Worm (Caenorhabditis elegans) whole organism, L2 larva: ENCODE results near the gene dpm-3.

Source experiments
- C34F6.9 ChIP-seq: fragments of 150-350 bp; optimal IDR thresholded peaks from 2 replicates; lab custom pipeline; 2014; ENCODE audit warnings: missing biosample characterization, missing genetic modification characterization
- F13H6.1 ChIP-seq: sonication (generic microtip); optimal IDR thresholded peaks from 2 replicates; lab custom pipeline; 2016; ENCODE audit warnings: missing genetic modification characterization, missing compliant biosample characterization
- R02D3.7 ChIP-seq: fragments of 150-350 bp; optimal IDR thresholded peaks from 2 replicates; lab custom pipeline; 2014; ENCODE audit warnings: missing biosample characterization, missing genetic modification characterization
- Y55F3AM.14 ChIP-seq: fragments of 200-800 bp; sonication (Bioruptor generic); optimal IDR thresholded peaks from 2 replicates; lab custom pipeline; 2018; ENCODE audit warnings: mild to moderate bottlenecking, missing genetic modification characterization, missing compliant biosample characterization
- ZK546.5 ChIP-seq: sonication (generic microtip); optimal IDR thresholded peaks from 2 replicates; lab custom pipeline; 2017; ENCODE audit warnings: missing biosample characterization, missing genetic modification characterization
- alr-1 ChIP-seq: fragments of 150-350 bp; optimal IDR thresholded peaks from 2 replicates; lab custom pipeline; 2014; ENCODE audit warnings: missing biosample characterization, missing genetic modification characterization
- aly-2 ChIP-seq: fragments of 150-350 bp; optimal IDR thresholded peaks from 2 replicates; lab custom pipeline; 2014; ENCODE audit warnings: missing biosample characterization, missing genetic modification characterization
- ama-1 ChIP-seq: fragments of 150-350 bp; optimal IDR thresholded peaks from 2 replicates; lab custom pipeline; 2018; ENCODE audit warnings: inconsistent platforms
- blmp-1 ChIP-seq: sonication (generic microtip); optimal IDR thresholded peaks from 2 replicates; lab custom pipeline; 2017; ENCODE audit warnings: missing genetic modification characterization, mild to moderate bottlenecking, missing compliant biosample characterization, antibody characterized with exemption, moderate library complexity; ENCODE audit not compliant: insufficient read depth
- ceh-16 ChIP-seq: fragments of 150-350 bp; optimal IDR thresholded peaks from 2 replicates; lab custom pipeline; 2014; ENCODE audit warnings: missing biosample characterization, missing genetic modification characterization
- ceh-82 ChIP-seq: fragments of 150-350 bp; optimal IDR thresholded peaks from 2 replicates; lab custom pipeline; 2014; ENCODE audit warnings: missing biosample characterization, missing genetic modification characterization
- crh-2 ChIP-seq: sonication (generic microtip); optimal IDR thresholded peaks from 2 replicates; lab custom pipeline; 2017; ENCODE audit warnings: missing biosample characterization, missing genetic modification characterization
- dmd-4 ChIP-seq: sonication (generic microtip); optimal IDR thresholded peaks from 2 replicates; lab custom pipeline; 2017; ENCODE audit warnings: missing biosample characterization, missing genetic modification characterization
- egl-27 ChIP-seq: sonication (generic microtip); optimal IDR thresholded peaks from 3 replicates; lab custom pipeline; 2017; ENCODE audit warnings: missing biosample characterization, missing genetic modification reagents, missing genetic modification characterization
- elt-1 ChIP-seq: fragments of 150-350 bp; optimal IDR thresholded peaks from 2 replicates; lab custom pipeline; 2014; ENCODE audit warnings: missing biosample characterization, missing genetic modification characterization
- elt-3 ChIP-seq: sonication (generic microtip); optimal IDR thresholded peaks from 2 replicates; lab custom pipeline; 2017; ENCODE audit warnings: missing biosample characterization, missing genetic modification characterization
- fos-1 ChIP-seq: fragments of 150-350 bp; optimal IDR thresholded peaks from 2 replicates; lab custom pipeline; 2014; ENCODE audit warnings: missing biosample characterization, missing genetic modification characterization
- gmeb-1 ChIP-seq: fragments of 150-350 bp; optimal IDR thresholded peaks from 2 replicates; lab custom pipeline; 2014; ENCODE audit warnings: missing biosample characterization, missing genetic modification characterization
- lin-11 ChIP-seq: fragments of 150-350 bp; sonication (generic microtip); optimal IDR thresholded peaks from 2 replicates; lab custom pipeline; 2014; ENCODE audit warnings: missing biosample characterization, missing genetic modification characterization, inconsistent platforms, mixed read lengths
- lin-13 ChIP-seq: fragments of 150-350 bp; optimal IDR thresholded peaks from 2 replicates; lab custom pipeline; 2014; ENCODE audit warnings: missing biosample characterization, missing genetic modification reagents, missing genetic modification characterization
- lin-39 ChIP-seq: fragments of 150-350 bp; optimal IDR thresholded peaks from 2 replicates; lab custom pipeline; 2014; ENCODE audit warnings: missing biosample characterization, missing genetic modification reagents, missing genetic modification characterization
- lsy-2 ChIP-seq, 2 experiments: fragments of 150-350 bp in 1 of 2; sonication (generic microtip) in 1 of 2; optimal IDR thresholded peaks; 2 replicates each; lab custom pipeline; 2014 to 2017; ENCODE audit warnings: missing biosample characterization in 2 of 2, missing genetic modification characterization in 2 of 2
- mab-5 ChIP-seq: fragments of 150-350 bp; optimal IDR thresholded peaks from 2 replicates; lab custom pipeline; 2014; ENCODE audit warnings: missing biosample characterization, missing genetic modification characterization
- mbf-1 ChIP-seq: sonication (generic microtip); optimal IDR thresholded peaks from 2 replicates; lab custom pipeline; 2017; ENCODE audit warnings: missing biosample characterization, missing genetic modification characterization
- mdl-1 ChIP-seq, 2 experiments: fragments of 150-350 bp in 1 of 2; sonication (generic microtip) in 1 of 2; optimal IDR thresholded peaks; 2 replicates each; lab custom pipeline; 2017; ENCODE audit warnings: missing biosample characterization in 2 of 2, missing genetic modification characterization in 2 of 2
- nhr-10 ChIP-seq: sonication (generic microtip); optimal IDR thresholded peaks from 2 replicates; lab custom pipeline; 2017; ENCODE audit warnings: missing biosample characterization, missing genetic modification characterization
- nhr-11 ChIP-seq: fragments of 150-350 bp; optimal IDR thresholded peaks from 2 replicates; lab custom pipeline; 2014; ENCODE audit warnings: missing biosample characterization, missing genetic modification characterization
- nhr-12 ChIP-seq: fragments of 150-350 bp; optimal IDR thresholded peaks from 2 replicates; lab custom pipeline; 2014; ENCODE audit warnings: missing biosample characterization, missing genetic modification characterization
- nhr-129 ChIP-seq: fragments of 150-350 bp; optimal IDR thresholded peaks from 2 replicates; lab custom pipeline; 2014; ENCODE audit warnings: missing biosample characterization, missing genetic modification characterization
- nhr-21 ChIP-seq: fragments of 150-350 bp; optimal IDR thresholded peaks from 2 replicates; lab custom pipeline; 2014; ENCODE audit warnings: missing biosample characterization, missing genetic modification characterization
- nhr-23 ChIP-seq: fragments of 150-350 bp; optimal IDR thresholded peaks from 2 replicates; lab custom pipeline; 2014; ENCODE audit warnings: missing biosample characterization, missing genetic modification reagents, missing genetic modification characterization
- nhr-237 ChIP-seq: fragments of 150-350 bp; optimal IDR thresholded peaks from 2 replicates; lab custom pipeline; 2014; ENCODE audit warnings: missing biosample characterization, missing genetic modification characterization
- nhr-25 ChIP-seq: fragments of 150-350 bp; sonication (generic microtip); optimal IDR thresholded peaks from 3 replicates; lab custom pipeline; 2014; ENCODE audit warnings: missing biosample characterization, missing genetic modification characterization
- nhr-6 ChIP-seq: fragments of 150-350 bp; optimal IDR thresholded peaks from 2 replicates; lab custom pipeline; 2014; ENCODE audit warnings: missing biosample characterization, missing genetic modification characterization
- nhr-77 ChIP-seq: fragments of 150-350 bp; optimal IDR thresholded peaks from 2 replicates; lab custom pipeline; 2014; ENCODE audit warnings: missing biosample characterization, missing genetic modification characterization
- peb-1 ChIP-seq: fragments of 150-350 bp; optimal IDR thresholded peaks from 2 replicates; lab custom pipeline; 2014; ENCODE audit warnings: missing biosample characterization, missing genetic modification characterization
- sem-4 ChIP-seq: fragments of 150-350 bp; optimal IDR thresholded peaks from 2 replicates; lab custom pipeline; 2014; ENCODE audit warnings: missing biosample characterization, missing genetic modification reagents, missing genetic modification characterization
- skn-1 ChIP-seq: sonication (generic microtip); optimal IDR thresholded peaks from 2 replicates; lab custom pipeline; 2017; ENCODE audit warnings: missing biosample characterization, missing genetic modification characterization
- sma-3 ChIP-seq: sonication (generic microtip); optimal IDR thresholded peaks from 2 replicates; lab custom pipeline; 2016; ENCODE audit warnings: missing genetic modification reagents, missing genetic modification characterization, missing compliant biosample characterization
- sma-9 ChIP-seq, 2 experiments: fragments of 150-350 bp in 1 of 2; sonication (generic microtip) in 1 of 2; optimal IDR thresholded peaks; 2 replicates each; lab custom pipeline; 2014 to 2016; ENCODE audit warnings: missing genetic modification characterization in 2 of 2, mild to moderate bottlenecking in 1 of 2, missing biosample characterization in 1 of 2, missing compliant biosample characterization in 1 of 2, missing genetic modification reagents in 1 of 2, moderate library complexity in 1 of 2
- snpc-4 ChIP-seq: fragments of 150-350 bp; optimal IDR thresholded peaks from 2 replicates; lab custom pipeline; 2014; ENCODE audit warnings: missing biosample characterization, missing genetic modification characterization
- unc-39 ChIP-seq: fragments of 150-350 bp; optimal IDR thresholded peaks from 2 replicates; lab custom pipeline; 2014; ENCODE audit warnings: missing biosample characterization, missing genetic modification characterization
- unc-55 ChIP-seq: fragments of 150-350 bp; sonication (generic microtip); optimal IDR thresholded peaks from 3 replicates; lab custom pipeline; 2014; ENCODE audit warnings: missing biosample characterization, missing genetic modification reagents, missing genetic modification characterization
- unc-62 ChIP-seq: fragments of 150-350 bp; optimal IDR thresholded peaks from 2 replicates; lab custom pipeline; 2014; ENCODE audit warnings: missing biosample characterization, missing genetic modification reagents, missing genetic modification characterization
- zag-1 ChIP-seq: fragments of 150-350 bp; optimal IDR thresholded peaks from 2 replicates; lab custom pipeline; 2014; ENCODE audit warnings: missing biosample characterization, missing genetic modification characterization
- ztf-1 ChIP-seq: fragments of 200-800 bp; sonication (Bioruptor generic); conservative IDR thresholded peaks from 2 replicates; pipeline ENCODE4 v1.3.6; 2022; ENCODE audit warnings: missing genetic modification characterization, missing compliant biosample characterization
- ztf-11 ChIP-seq: sonication (generic microtip); optimal IDR thresholded peaks from 2 replicates; lab custom pipeline; 2017; ENCODE audit warnings: missing biosample characterization, missing genetic modification characterization
- ztf-4 ChIP-seq: fragments of 150-350 bp; optimal IDR thresholded peaks from 2 replicates; lab custom pipeline; 2014; ENCODE audit warnings: missing biosample characterization, missing genetic modification characterization

The dpm-3 gene

ce11 chrIV:12371340-12371739, 20.0 kb upstream of the dpm-3 start:
- no peak for TF ChIP-seq R02D3.7

- TF ChIP-seq sem-4: peak; percentile 76
- TF ChIP-seq mab-5 (tag; lab: Kevin White, UChicago): peak; percentile 88
- TF ChIP-seq unc-62 (GFP tag; lab: Kevin White, UChicago): no peak
- no peak for TF ChIP-seq elt-1 (tag; lab: Kevin White, UChicago)
- TF ChIP-seq Y55F3AM.14 (GFP tag; lab: Kevin White, UChicago): no peak
- TF ChIP-seq nhr-25: peak; percentile 89
- TF ChIP-seq ama-1 (lab: Kevin White, UChicago): no peak
- TF ChIP-seq nhr-23: no peak
- peak; percentile 70 for TF ChIP-seq snpc-4 (tag; lab: Kevin White, UChicago)
- TF ChIP-seq egl-27: no peak
- peak; percentile 99 to 100 for TF ChIP-seq lsy-2 (tag; optimal IDR thresholded peaks at IDR 0.05; lab: Kevin White, UChicago)
- no peak for TF ChIP-seq nhr-11 (tag; lab: Kevin White, UChicago)
- TF ChIP-seq fos-1: peak; percentile 55
- TF ChIP-seq crh-2 (tag; lab: Kevin White, UChicago): peak; percentile 89
- no peak for TF ChIP-seq blmp-1
- peak; percentile 76 for TF ChIP-seq F13H6.1 (tag; lab: Kevin White, UChicago)
- TF ChIP-seq skn-1 (tag; lab: Kevin White, UChicago): no peak
- TF ChIP-seq sma-9 (GFP tag; optimal IDR thresholded peaks at IDR 0.05; lab: Kevin White, UChicago): peak; percentile 79
- TF ChIP-seq sma-9 (tag; optimal IDR thresholded peaks at IDR 0.05; lab: Kevin White, UChicago): no peak
- TF ChIP-seq nhr-21 (tag; lab: Kevin White, UChicago): peak; percentile 80
- peak; percentile 55 for TF ChIP-seq lin-11 (tag; lab: Kevin White, UChicago)
- TF ChIP-seq C34F6.9 (tag; lab: Kevin White, UChicago): peak; percentile 87
- TF ChIP-seq aly-2 (tag; lab: Kevin White, UChicago): no peak
- peak; percentile 1 for TF ChIP-seq dmd-4 (tag; lab: Kevin White, UChicago)
- TF ChIP-seq lin-13: peak; percentile 89
- TF ChIP-seq unc-39 (tag; lab: Kevin White, UChicago): no peak
- TF ChIP-seq sma-3 (GFP tag; lab: Kevin White, UChicago): peak; percentile 83
- peak; percentile 29 for TF ChIP-seq ztf-4
- no peak for TF ChIP-seq mdl-1 (tag; optimal IDR thresholded peaks at IDR 0.05; lab: Kevin White, UChicago)
- no peak for TF ChIP-seq alr-1 (tag; lab: Kevin White, UChicago)
- TF ChIP-seq lin-39 (tag; lab: Kevin White, UChicago): no peak
- TF ChIP-seq elt-3 (tag; lab: Kevin White, UChicago): no peak
- no peak for TF ChIP-seq ceh-16
- peak; percentile 78 for TF ChIP-seq ZK546.5
- TF ChIP-seq R02D3.7: peak; percentile 52
- TF ChIP-seq zag-1: no peak
- no peak for TF ChIP-seq mbf-1 (tag; lab: Kevin White, UChicago)
- TF ChIP-seq unc-55 (GFP tag; lab: Kevin White, UChicago): peak; percentile 97
- TF ChIP-seq ztf-1 (GFP tag; lab: Robert Waterston, UW): no peak
- peak; percentile 74 for TF ChIP-seq ceh-82 (tag; lab: Kevin White, UChicago)
- peak; percentile 96 for TF ChIP-seq nhr-129 (tag; lab: Kevin White, UChicago)
- TF ChIP-seq nhr-12: no peak
- TF ChIP-seq nhr-6 (tag; lab: Kevin White, UChicago): peak; percentile 68
- TF ChIP-seq peb-1: no peak
- no peak for TF ChIP-seq nhr-237 (tag; lab: Kevin White, UChicago)
- TF ChIP-seq ztf-11 (tag; lab: Kevin White, UChicago): no peak
- TF ChIP-seq nhr-10: peak; percentile 79
- peak; percentile 99 for TF ChIP-seq gmeb-1 (tag; lab: Kevin White, UChicago)
- peak; percentile 56 for TF ChIP-seq nhr-77 (tag; lab: Kevin White, UChicago)
Measured at ce11 chrIV:12371879-12372278, 19.5 kb upstream of the dpm-3 start, which contains the start of gene wdr-46. wdr-46 (plus strand) TSS chrIV:12372253.
